Worm (Caenorhabditis elegans) whole organism, L1 larva: ENCODE results near the gene C14A11.9.

Source experiments
- dsc-1 ChIP-seq: sonication (generic microtip); optimal IDR thresholded peaks from 2 replicates; lab custom pipeline; 2016; ENCODE audit warnings: mild to moderate bottlenecking, missing genetic modification characterization, missing compliant biosample characterization
- efl-3 ChIP-seq: fragments of 200-800 bp; sonication (Bioruptor generic); optimal IDR thresholded peaks from 2 replicates; lab custom pipeline; 2018; ENCODE audit warnings: mild to moderate bottlenecking, missing genetic modification characterization, missing compliant biosample characterization
- mdl-1 ChIP-seq, 2 experiments: fragments of 150-350 bp; optimal IDR thresholded peaks; 2 replicates each; lab custom pipeline; 2014 to 2017; ENCODE audit warnings: missing biosample characterization in 2 of 2, missing genetic modification characterization in 2 of 2, inconsistent platforms in 1 of 2
- mef-2 ChIP-seq: fragments of 150-350 bp; optimal IDR thresholded peaks from 2 replicates; lab custom pipeline; 2014; ENCODE audit warnings: missing biosample characterization, missing genetic modification characterization
- snu-23 ChIP-seq: sonication (generic microtip); optimal IDR thresholded peaks from 2 replicates; lab custom pipeline; 2016; ENCODE audit warnings: missing genetic modification characterization, missing compliant biosample characterization
- zag-1 ChIP-seq: fragments of 150-350 bp; optimal IDR thresholded peaks from 2 replicates; lab custom pipeline; 2014; ENCODE audit warnings: missing biosample characterization, missing genetic modification characterization
- ztf-11 ChIP-seq, 2 experiments: sonication (generic microtip); optimal IDR thresholded peaks; 2 replicates each; lab custom pipeline; 2016 to 2017; ENCODE audit warnings: missing genetic modification characterization in 2 of 2, missing biosample characterization in 1 of 2, missing compliant biosample characterization in 1 of 2

DNA sequence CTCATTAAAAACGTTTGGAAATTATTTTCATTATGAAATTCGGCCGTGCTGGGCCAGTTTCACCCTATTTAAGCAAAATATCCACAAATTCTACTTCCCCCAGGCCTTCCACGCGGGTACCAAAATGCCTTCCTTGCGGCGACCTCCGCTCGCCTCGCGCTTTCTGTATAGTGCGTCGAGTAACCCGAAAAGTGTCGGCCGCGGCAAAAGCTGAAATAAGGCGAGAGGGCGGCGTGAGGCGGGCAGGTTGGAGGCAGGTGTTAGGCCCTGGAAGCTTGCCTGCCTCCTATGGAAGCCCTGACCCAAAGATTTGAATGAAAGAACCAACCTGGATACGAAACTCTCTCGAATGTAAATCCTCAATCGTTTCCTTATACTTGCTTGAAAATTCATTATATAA lies 16.9 kb upstream of the C14A11.9 start:
- TF ChIP-seq ztf-11 (tag; optimal IDR thresholded peaks at IDR 0.05; lab: Kevin White, UChicago) = no peak
- no peak for TF ChIP-seq mdl-1 (tag; optimal IDR thresholded peaks at IDR 0.05; lab: Kevin White, UChicago)
- TF ChIP-seq zag-1 (tag; lab: Kevin White, UChicago) = no peak
- no peak for TF ChIP-seq dsc-1 (tag; lab: Kevin White, UChicago)
- TF ChIP-seq snu-23 (GFP tag; lab: Kevin White, UChicago) = no peak
- no peak for TF ChIP-seq mef-2 (tag; lab: Kevin White, UChicago)
- no peak for TF ChIP-seq efl-3 (GFP tag; lab: Kevin White, UChicago)
